Fruit fly (Drosophila melanogaster): Measurements from ENCODE around the gene Rbfox1.

The Rbfox1 gene

DNA sequence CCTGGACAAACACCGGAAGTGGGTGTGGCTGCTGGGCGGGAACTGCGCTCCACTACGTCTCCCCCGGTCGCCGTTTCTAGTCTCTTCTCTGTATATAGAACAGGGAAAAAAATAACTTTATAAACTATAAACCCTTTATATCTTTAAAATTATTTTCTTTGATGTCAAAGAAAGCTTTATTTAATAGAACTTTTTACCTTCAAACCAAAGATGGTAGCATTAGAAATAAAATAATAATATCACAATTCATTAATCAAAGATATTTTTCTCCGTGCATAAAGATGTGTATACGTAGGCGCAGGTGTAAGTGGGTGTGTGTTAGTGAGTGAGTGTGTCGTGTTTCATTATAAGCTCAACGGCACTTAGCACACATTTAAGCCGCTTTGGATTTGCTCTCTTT, 118.3 kb downstream of the Rbfox1 start:
- no peak for TF ChIP-seq psq (optimal IDR thresholded peaks at IDR 0.05)
- no peak for TF ChIP-seq CG8478 (optimal IDR thresholded peaks at IDR 0.05)
- no peak for TF ChIP-seq Dll (optimal IDR thresholded peaks at IDR 0.05)
- TF ChIP-seq pan (optimal IDR thresholded peaks at IDR 0.05): no peak
- no peak for TF ChIP-seq usp (GFP tag; optimal IDR thresholded peaks at IDR 0.05)
- TF ChIP-seq EcR (GFP tag; optimal IDR thresholded peaks at IDR 0.05): no peak

- TF ChIP-seq usp (GFP tag; optimal IDR thresholded peaks at IDR 0.05) (no peak), EcR (GFP tag; optimal IDR thresholded peaks at IDR 0.05) (no peak), CG8478 (optimal IDR thresholded peaks at IDR 0.05) (no peak), pan (optimal IDR thresholded peaks at IDR 0.05) (no peak), Dll (optimal IDR thresholded peaks at IDR 0.05) (no peak), psq (optimal IDR thresholded peaks at IDR 0.05) (no peak)
These were observed 142.3 kb downstream of the Rbfox1 start, which contains the start of gene CG42521 for dm6 chr3L:10623476-10623875. TSS of gene CG42521 (minus strand) at chr3L:10623576.

DNA sequence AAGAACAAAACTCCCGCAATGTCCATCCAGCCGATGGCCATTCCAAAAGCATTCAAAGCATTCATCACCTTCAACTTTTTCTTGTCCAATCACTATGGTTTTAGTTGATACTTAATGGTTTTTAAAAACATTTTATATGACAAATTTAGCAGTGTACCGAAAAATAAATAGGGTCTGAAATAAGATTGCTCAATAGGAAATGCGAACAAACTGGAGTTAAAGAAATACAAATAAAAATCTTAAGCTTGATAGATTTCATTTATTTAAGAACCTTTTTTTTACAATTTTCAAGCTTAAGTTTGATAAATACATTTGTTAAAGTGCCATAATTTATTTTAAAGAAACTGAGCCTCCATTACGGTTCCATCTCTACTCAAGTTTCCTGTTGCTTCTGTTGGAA, 144.3 kb downstream of the Rbfox1 start, which contains the start of gene CG43127:
TSS of gene CG43127 (minus strand) at position 101 of the 400 bp plus-strand sequence.
- TF ChIP-seq psq (optimal IDR thresholded peaks at IDR 0.05) (no peak), CG8478 (optimal IDR thresholded peaks at IDR 0.05) (no peak), EcR (GFP tag; optimal IDR thresholded peaks at IDR 0.05) (no peak), Dll (optimal IDR thresholded peaks at IDR 0.05) (no peak), pan (optimal IDR thresholded peaks at IDR 0.05) (no peak), usp (GFP tag; optimal IDR thresholded peaks at IDR 0.05) (no peak)

DNA sequence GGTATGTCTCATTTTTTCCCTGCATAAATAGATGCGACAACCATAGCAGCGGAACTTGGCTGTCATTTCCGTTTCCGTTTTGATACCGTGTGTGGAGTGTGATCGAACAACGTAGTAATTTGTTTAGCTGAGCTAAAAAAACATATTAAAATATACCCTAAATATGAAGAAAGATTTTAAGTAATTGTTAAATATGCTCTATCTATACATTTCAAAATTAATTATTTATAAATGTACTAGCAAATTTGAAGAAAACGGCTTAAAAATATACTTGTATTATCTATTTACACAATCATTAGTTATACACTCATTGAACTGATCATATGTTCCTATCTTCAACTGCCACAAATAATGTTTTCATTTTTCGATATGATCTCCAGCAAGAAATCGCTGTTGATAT, 145.0 kb downstream of the Rbfox1 start, which contains the start of gene CG34238:
TSS of gene CG34238 (plus strand) at position 301 of the 400 bp plus-strand sequence.
- no peak for TF ChIP-seq EcR (GFP tag; optimal IDR thresholded peaks at IDR 0.05)
- TF ChIP-seq Dll (optimal IDR thresholded peaks at IDR 0.05): no peak
- no peak for TF ChIP-seq pan (optimal IDR thresholded peaks at IDR 0.05)
- no peak for TF ChIP-seq CG8478 (optimal IDR thresholded peaks at IDR 0.05)
- TF ChIP-seq psq (optimal IDR thresholded peaks at IDR 0.05): no peak
- no peak for TF ChIP-seq usp (GFP tag; optimal IDR thresholded peaks at IDR 0.05)

dm6 chr3L:10628384-10628783, 147.2 kb downstream of the Rbfox1 start, which contains the start of gene CG14151:
TSS of gene CG14151 (minus strand) at chr3L:10628484.
- no peak for TF ChIP-seq Dll (optimal IDR thresholded peaks at IDR 0.05)
- no peak for TF ChIP-seq pan (optimal IDR thresholded peaks at IDR 0.05)
- TF ChIP-seq CG8478 (optimal IDR thresholded peaks at IDR 0.05): no peak
- no peak for TF ChIP-seq psq (optimal IDR thresholded peaks at IDR 0.05)
- no peak for TF ChIP-seq EcR (GFP tag; optimal IDR thresholded peaks at IDR 0.05)
- no peak for TF ChIP-seq usp (GFP tag; optimal IDR thresholded peaks at IDR 0.05)

dm6 chr3L:10629969-10630368, 148.8 kb downstream of the Rbfox1 start, which contains the start of gene CG42536:
TSS of gene CG42536 (minus strand) at chr3L:10630069.
- TF ChIP-seq CG8478 (optimal IDR thresholded peaks at IDR 0.05): no peak
- TF ChIP-seq usp (GFP tag; optimal IDR thresholded peaks at IDR 0.05): no peak
- TF ChIP-seq pan (optimal IDR thresholded peaks at IDR 0.05): no peak
- TF ChIP-seq psq (optimal IDR thresholded peaks at IDR 0.05): no peak

- TF ChIP-seq CG8478 (optimal IDR thresholded peaks at IDR 0.05) (no peak), usp (GFP tag; optimal IDR thresholded peaks at IDR 0.05) (no peak), EcR (GFP tag; optimal IDR thresholded peaks at IDR 0.05) (no peak), pan (optimal IDR thresholded peaks at IDR 0.05) (no peak), Dll (optimal IDR thresholded peaks at IDR 0.05) (no peak), psq (optimal IDR thresholded peaks at IDR 0.05) (no peak)
These were observed 149.7 kb downstream of the Rbfox1 start, which contains the start of the genes CG42535, CG34001 and hay for dm6 chr3L:10630885-10631359. TSS of gene CG42535 (minus strand) at chr3L:10630935. TSS of gene CG34001 (plus strand) at chr3L:10631079. TSS of gene hay (plus strand) at chr3L:10631079.

dm6 chr3L:10637819-10638218, 156.6 kb downstream of the Rbfox1 start, which contains the start of gene Cnep1r2:
TSS of gene Cnep1r2 (plus strand) at chr3L:10638146.
- TF ChIP-seq psq (optimal IDR thresholded peaks at IDR 0.05) (no peak), CG8478 (optimal IDR thresholded peaks at IDR 0.05) (no peak), usp (GFP tag; optimal IDR thresholded peaks at IDR 0.05) (no peak), pan (optimal IDR thresholded peaks at IDR 0.05) (no peak), EcR (GFP tag; optimal IDR thresholded peaks at IDR 0.05) (no peak), Dll (optimal IDR thresholded peaks at IDR 0.05) (no peak)

DNA sequence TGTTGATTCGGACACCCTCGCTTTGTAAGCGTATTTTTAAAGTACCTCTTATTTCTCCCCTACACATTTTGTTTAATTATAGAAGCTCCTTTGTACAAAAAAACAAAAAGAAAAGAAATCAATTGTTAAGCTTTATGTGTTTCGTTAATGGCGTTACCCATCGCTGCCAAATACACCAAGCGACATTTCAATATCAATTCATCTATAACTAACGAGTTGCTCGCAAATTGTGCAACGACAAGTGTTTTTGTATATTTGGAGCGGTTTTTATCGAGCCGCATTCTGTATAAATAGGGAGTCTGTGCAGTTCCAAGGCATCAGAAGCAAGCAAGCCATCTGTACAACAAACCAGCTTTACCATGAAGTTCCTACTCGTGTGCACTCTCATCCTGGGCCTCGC, 158.2 kb downstream of the Rbfox1 start, which contains the start of gene CG18628:
TSS of gene CG18628 (plus strand) at position 301 of the 400 bp plus-strand sequence.
- no peak for TF ChIP-seq Dll (optimal IDR thresholded peaks at IDR 0.05)
- no peak for TF ChIP-seq pan (optimal IDR thresholded peaks at IDR 0.05)
- TF ChIP-seq usp (GFP tag; optimal IDR thresholded peaks at IDR 0.05): no peak
- no peak for TF ChIP-seq EcR (GFP tag; optimal IDR thresholded peaks at IDR 0.05)
- TF ChIP-seq CG8478 (optimal IDR thresholded peaks at IDR 0.05): no peak
- TF ChIP-seq psq (optimal IDR thresholded peaks at IDR 0.05): no peak

- no peak for TF ChIP-seq CG8478 (optimal IDR thresholded peaks at IDR 0.05)
- TF ChIP-seq usp (GFP tag; optimal IDR thresholded peaks at IDR 0.05): no peak
- TF ChIP-seq pan (optimal IDR thresholded peaks at IDR 0.05): no peak
These were observed 160.4 kb downstream of the Rbfox1 start, which contains the start of gene CG14154 for dm6 chr3L:10641589-10641988. TSS of gene CG14154 (plus strand) at chr3L:10641889.

dm6 chr3L:10643228-10643627, 162.0 kb downstream of the Rbfox1 start, which contains the start of gene CG14153:
TSS of gene CG14153 (plus strand) at chr3L:10643528.
- TF ChIP-seq EcR (GFP tag; optimal IDR thresholded peaks at IDR 0.05) (no peak), usp (GFP tag; optimal IDR thresholded peaks at IDR 0.05) (no peak), CG8478 (optimal IDR thresholded peaks at IDR 0.05) (no peak), Dll (optimal IDR thresholded peaks at IDR 0.05) (no peak), psq (optimal IDR thresholded peaks at IDR 0.05) (no peak), pan (optimal IDR thresholded peaks at IDR 0.05) (no peak)
